Worm (Caenorhabditis elegans) whole organism, young adult: ENCODE data around the gene cyy-1.

Source experiments
- B0035.1 ChIP-seq: sonication (generic microtip); optimal IDR thresholded peaks from 2 replicates; lab custom pipeline; 2016; ENCODE audit warnings: missing genetic modification characterization, mild to moderate bottlenecking, missing compliant biosample characterization, missing genotype, missing genetic modification reagents
- C17E4.6 ChIP-seq: fragments of 200-800 bp; sonication (Bioruptor generic); IDR thresholded peaks from 2 replicates; pipeline ENCODE4 v1.3.6; 2022; ENCODE audit warnings: missing genetic modification reagents, missing genetic modification characterization, missing compliant biosample characterization
- F10E7.11 ChIP-seq: sonication (generic microtip); optimal IDR thresholded peaks from 2 replicates; lab custom pipeline; 2017; ENCODE audit warnings: mild to moderate bottlenecking, missing genetic modification characterization, moderate library complexity, missing compliant biosample characterization
- F33H1.4 ChIP-seq: fragments of 200-800 bp; sonication (Bioruptor generic); IDR thresholded peaks from 2 replicates; pipeline ENCODE4 v1.3.6; 2022; ENCODE audit warnings: missing genetic modification reagents, missing genetic modification characterization, missing compliant biosample characterization
- cebp-2 ChIP-seq: fragments of 200-800 bp; sonication (Bioruptor generic); IDR thresholded peaks from 2 replicates; pipeline ENCODE4 v1.3.6; 2022; ENCODE audit warnings: missing genetic modification characterization, missing compliant biosample characterization
- ceh-27 ChIP-seq: fragments of 200-800 bp; sonication (Bioruptor generic); optimal IDR thresholded peaks from 2 replicates; lab custom pipeline; 2018; ENCODE audit warnings: mild to moderate bottlenecking, missing genetic modification characterization, moderate library complexity, missing compliant biosample characterization
- ceh-79 ChIP-seq: sonication (generic microtip); optimal IDR thresholded peaks from 2 replicates; lab custom pipeline; 2017; ENCODE audit warnings: mild to moderate bottlenecking, missing genetic modification characterization, missing compliant biosample characterization
- dox-1 ChIP-seq: fragments of 200-800 bp; sonication (Bioruptor generic); IDR thresholded peaks from 2 replicates; pipeline ENCODE4 v1.3.6; 2022; ENCODE audit warnings: missing genetic modification reagents, missing genetic modification characterization, missing compliant biosample characterization
- ets-4 ChIP-seq: fragments of 200-800 bp; sonication (Bioruptor generic); optimal IDR thresholded peaks from 2 replicates; lab custom pipeline; 2018; ENCODE audit warnings: mild to moderate bottlenecking, missing genetic modification characterization, missing compliant biosample characterization
- lag-1 ChIP-seq: fragments of 200-800 bp; sonication (Bioruptor generic); IDR thresholded peaks from 2 replicates; pipeline ENCODE4 v1.3.6; 2022; ENCODE audit warnings: missing genetic modification reagents, missing genetic modification characterization, missing compliant biosample characterization
- repo-1 ChIP-seq: sonication (generic microtip); optimal IDR thresholded peaks from 2 replicates; lab custom pipeline; 2017; ENCODE audit warnings: mild to moderate bottlenecking, missing genetic modification characterization, missing compliant biosample characterization
- snpc-4 ChIP-seq, 5 experiments: fragments of 150-350 bp in 1 of 5; sonication (generic microtip) in 4 of 5; optimal IDR thresholded peaks; 2 replicates each; lab custom pipeline; 2014 to 2018; ENCODE audit warnings: missing genetic modification characterization in 5 of 5, missing biosample characterization in 3 of 5, antibody characterized with exemption in 2 of 5, mild to moderate bottlenecking in 2 of 5, missing compliant biosample characterization in 2 of 5, missing genotype in 2 of 5, moderate library complexity in 2 of 5, missing genetic modification reagents in 1 of 5

ce11 chrIII:8403507-8403906 lies 2.2 kb upstream of the cyy-1 start, which contains the start of gene cutc-1:
- no peak for TF ChIP-seq repo-1 (tag; lab: Kevin White, UChicago)
- no peak for TF ChIP-seq cebp-2 (GFP tag; lab: Robert Waterston, UW)
- no peak for TF ChIP-seq lag-1
- TF ChIP-seq F10E7.11 (tag; lab: Kevin White, UChicago): no peak
- no peak for TF ChIP-seq F33H1.4 (GFP tag; lab: Robert Waterston, UW)
- TF ChIP-seq ceh-27: no peak
- no peak for TF ChIP-seq B0035.1
- no peak for TF ChIP-seq C17E4.6 (GFP tag; lab: Robert Waterston, UW)
- no peak for TF ChIP-seq ceh-79
- TF ChIP-seq snpc-4 (GFP tag; optimal IDR thresholded peaks at IDR 0.05; lab: Kevin White, UChicago): no peak
- TF ChIP-seq snpc-4 (tag; optimal IDR thresholded peaks at IDR 0.05; lab: Kevin White, UChicago): no peak
- TF ChIP-seq ets-4 (GFP tag; lab: Kevin White, UChicago): no peak
- no peak for TF ChIP-seq dox-1 (GFP tag; lab: Robert Waterston, UW)
